Fruit fly (Drosophila melanogaster) whole organism, embryonic: Measurements from ENCODE around the gene CG34290.

Source experiments
- Abd-B ChIP-seq: fragments of 200-800 bp; sonication (Bioruptor generic); optimal IDR thresholded peaks from 2 replicates; lab custom pipeline; 2018; ENCODE audit warnings: missing biosample characterization, mild to moderate bottlenecking, missing genetic modification characterization, moderate library complexity
- BEAF-32 ChIP-seq: fragments of 200-800 bp; sonication (Bioruptor generic); optimal IDR thresholded peaks from 3 replicates; lab custom pipeline; 2017; ENCODE audit warnings: missing biosample characterization, missing genetic modification characterization, mild to moderate bottlenecking, moderate library complexity, missing genetic modification reagents
- CG1024 ChIP-seq: fragments of 200-800 bp; sonication (Bioruptor generic); IDR thresholded peaks from 2 replicates; pipeline ENCODE4 v1.3.6; 2022; ENCODE audit warnings: missing biosample characterization, missing genetic modification characterization
- CG11398 ChIP-seq: fragments of 200-800 bp; sonication (Bioruptor generic); optimal IDR thresholded peaks from 2 replicates; lab custom pipeline; 2016; ENCODE audit warnings: missing biosample characterization, missing genetic modification characterization
- CG11504 ChIP-seq: fragments of 200-800 bp; sonication (Bioruptor generic); optimal IDR thresholded peaks from 3 replicates; lab custom pipeline; 2019; ENCODE audit warnings: missing biosample characterization, mild to moderate bottlenecking, missing genetic modification characterization, moderate library complexity
- CG14965 ChIP-seq: fragments of 200-800 bp; sonication (Bioruptor generic); optimal IDR thresholded peaks from 2 replicates; lab custom pipeline; 2016; ENCODE audit warnings: missing biosample characterization, missing genetic modification characterization, borderline replicate concordance
- CG1603 ChIP-seq: fragments of 200-800 bp; sonication (Bioruptor generic); optimal IDR thresholded peaks from 2 replicates; lab custom pipeline; 2019; ENCODE audit warnings: missing biosample characterization, mild to moderate bottlenecking, missing genetic modification characterization, moderate library complexity
- CG16813 ChIP-seq: fragments of 200-800 bp; sonication (Bioruptor generic); IDR thresholded peaks from 3 replicates; pipeline ENCODE4 v1.3.6; 2022; ENCODE audit warnings: missing biosample characterization, missing genetic modification characterization; ENCODE audit not compliant: partially characterized antibody
- CG18599 ChIP-seq: fragments of 200-800 bp; sonication (Bioruptor generic); optimal IDR thresholded peaks from 3 replicates; lab custom pipeline; 2017; ENCODE audit warnings: missing biosample characterization, missing genetic modification characterization, mild to moderate bottlenecking, moderate library complexity, missing genetic modification reagents
- CG2116 ChIP-seq: fragments of 200-800 bp; sonication (Bioruptor generic); optimal IDR thresholded peaks from 3 replicates; lab custom pipeline; 2018; ENCODE audit warnings: missing biosample characterization, mild to moderate bottlenecking, missing genetic modification characterization
- CG2199 ChIP-seq: fragments of 200-800 bp; sonication (Bioruptor generic); IDR thresholded peaks from 3 replicates; pipeline ENCODE4 v1.3.6; 2022; ENCODE audit warnings: missing biosample characterization, missing genetic modification characterization
- CG2678 ChIP-seq: fragments of 200-800 bp; sonication (Bioruptor generic); optimal IDR thresholded peaks from 3 replicates; lab custom pipeline; 2019; ENCODE audit warnings: missing biosample characterization, mild to moderate bottlenecking, missing genetic modification characterization, moderate library complexity
- CG3065 ChIP-seq: fragments of 200-800 bp; sonication (Bioruptor generic); optimal IDR thresholded peaks from 2 replicates; lab custom pipeline; 2016; ENCODE audit warnings: missing biosample characterization, missing genetic modification characterization
- CG6254 ChIP-seq: fragments of 200-800 bp; sonication (Bioruptor generic); optimal IDR thresholded peaks from 3 replicates; lab custom pipeline; 2017; ENCODE audit warnings: mild to moderate bottlenecking, missing biosample characterization, missing genetic modification reagents, missing genetic modification characterization
- CG7357 ChIP-seq: fragments of 200-800 bp; sonication (Bioruptor generic); IDR thresholded peaks from 3 replicates; pipeline ENCODE4 v1.3.6; 2022; ENCODE audit warnings: missing biosample characterization, missing genetic modification characterization
- CHES-1-like ChIP-seq: fragments of 200-800 bp; sonication (Bioruptor generic); optimal IDR thresholded peaks from 2 replicates; lab custom pipeline; 2016; ENCODE audit warnings: missing biosample characterization, missing genetic modification characterization
- Dek ChIP-seq: fragments of 200-800 bp; sonication (Bioruptor generic); optimal IDR thresholded peaks from 3 replicates; lab custom pipeline; 2019; ENCODE audit warnings: missing biosample characterization, mild to moderate bottlenecking, missing genetic modification characterization, moderate library complexity
- Dll ChIP-seq: fragments of 200-800 bp; sonication (Bioruptor generic); IDR thresholded peaks from 4 replicates; pipeline ENCODE4 v1.3.6; 2022; ENCODE audit warnings: missing biosample characterization, missing genetic modification characterization; ENCODE audit not compliant: partially characterized antibody
- Doc3 ChIP-seq: fragments of 200-800 bp; sonication (Bioruptor generic); IDR thresholded peaks from 3 replicates; pipeline ENCODE4 v1.3.6; 2022; ENCODE audit warnings: missing biosample characterization, missing genetic modification characterization; ENCODE audit not compliant: partially characterized antibody
- Dref ChIP-seq: fragments of 200-800 bp; sonication (Bioruptor generic); IDR thresholded peaks from 2 replicates; pipeline ENCODE4 v1.3.6; 2022; ENCODE audit warnings: missing biosample characterization, missing genetic modification characterization
- Gug ChIP-seq: fragments of 200-800 bp; sonication (Bioruptor generic); IDR thresholded peaks from 4 replicates; pipeline ENCODE4 v1.3.6; 2022; ENCODE audit warnings: missing biosample characterization, missing genetic modification characterization
- H2.0 ChIP-seq: fragments of 200-800 bp; sonication (Bioruptor generic); IDR thresholded peaks from 2 replicates; pipeline ENCODE4 v1.3.6; 2022; ENCODE audit warnings: missing biosample characterization, missing genetic modification characterization
- HHEX ChIP-seq: fragments of 200-800 bp; sonication (Bioruptor generic); optimal IDR thresholded peaks from 3 replicates; lab custom pipeline; 2017; ENCODE audit warnings: missing biosample characterization, mild to moderate bottlenecking, missing genetic modification characterization, missing genetic modification reagents
- Lhr ChIP-seq: fragments of 200-800 bp; sonication (Bioruptor generic); optimal IDR thresholded peaks from 3 replicates; lab custom pipeline; 2017; ENCODE audit warnings: mild to moderate bottlenecking, missing biosample characterization, missing genetic modification reagents, missing genetic modification characterization
- MESR4 ChIP-seq: fragments of 200-800 bp; sonication (Bioruptor generic); optimal IDR thresholded peaks from 2 replicates; lab custom pipeline; 2018; ENCODE audit warnings: missing biosample characterization, mild to moderate bottlenecking, missing genetic modification characterization, moderate library complexity
- Nf-YA ChIP-seq: fragments of 200-800 bp; sonication (Bioruptor generic); IDR thresholded peaks from 2 replicates; pipeline ENCODE4 v1.3.6; 2022; ENCODE audit warnings: missing biosample characterization, missing genetic modification characterization
- Xrp1 ChIP-seq: fragments of 200-800 bp; sonication (Bioruptor generic); IDR thresholded peaks from 2 replicates; pipeline ENCODE4 v1.3.6; 2022; ENCODE audit warnings: missing biosample characterization, missing genetic modification characterization
- al ChIP-seq: fragments of 200-800 bp; sonication (Bioruptor generic); IDR thresholded peaks from 2 replicates; pipeline ENCODE4 v1.3.6; 2022; ENCODE audit warnings: missing biosample characterization, missing genetic modification characterization
- amos ChIP-seq: fragments of 200-800 bp; sonication (Bioruptor generic); IDR thresholded peaks from 2 replicates; pipeline ENCODE4 v1.3.6; 2022; ENCODE audit warnings: missing biosample characterization, missing genetic modification characterization; ENCODE audit not compliant: partially characterized antibody
- ap ChIP-seq: fragments of 200-800 bp; sonication (Bioruptor generic); IDR thresholded peaks from 2 replicates; pipeline ENCODE4 v1.3.6; 2022; ENCODE audit warnings: missing biosample characterization, missing genetic modification characterization
- br ChIP-seq: fragments of >200 bp; optimal IDR thresholded peaks from 2 replicates; lab custom pipeline; 2017
- bsh ChIP-seq, 2 experiments: fragments of 200-800 bp; sonication (Bioruptor generic); optimal IDR thresholded peaks; 2 replicates each; lab custom pipeline; 2017 to 2018; ENCODE audit warnings: mild to moderate bottlenecking in 2 of 2, missing biosample characterization in 2 of 2, missing genetic modification characterization in 2 of 2, moderate library complexity in 1 of 2
- corto ChIP-seq: fragments of 200-800 bp; sonication (Bioruptor generic); optimal IDR thresholded peaks from 2 replicates; lab custom pipeline; 2016; ENCODE audit warnings: missing biosample characterization, mild to moderate bottlenecking, missing genetic modification characterization, moderate library complexity
- crol ChIP-seq: fragments of 200-800 bp; sonication (Bioruptor generic); IDR thresholded peaks from 2 replicates; pipeline ENCODE4 v1.3.6; 2022; ENCODE audit warnings: missing biosample characterization, missing genetic modification characterization
- eyg ChIP-seq: fragments of 200-800 bp; sonication (Bioruptor generic); optimal IDR thresholded peaks from 3 replicates; lab custom pipeline; 2016; ENCODE audit warnings: missing biosample characterization, missing genetic modification characterization
- fru ChIP-seq: fragments of >200 bp; optimal IDR thresholded peaks from 2 replicates; lab custom pipeline; 2017
- gem ChIP-seq: fragments of 200-800 bp; sonication (Bioruptor generic); optimal IDR thresholded peaks from 2 replicates; lab custom pipeline; 2019; ENCODE audit warnings: missing biosample characterization, mild to moderate bottlenecking, missing genetic modification characterization, moderate library complexity
- inv ChIP-seq: fragments of 200-800 bp; sonication (Bioruptor generic); IDR thresholded peaks from 2 replicates; pipeline ENCODE4 v1.3.6; 2022; ENCODE audit warnings: missing biosample characterization, missing genetic modification characterization; ENCODE audit not compliant: partially characterized antibody
- nom ChIP-seq: fragments of 200-800 bp; sonication (Bioruptor generic); optimal IDR thresholded peaks from 2 replicates; lab custom pipeline; 2017; ENCODE audit warnings: missing biosample characterization, missing genetic modification characterization, mild to moderate bottlenecking, moderate library complexity, missing genetic modification reagents
- phol ChIP-seq: fragments of 200-800 bp; sonication (Bioruptor generic); optimal IDR thresholded peaks from 3 replicates; lab custom pipeline; 2018; ENCODE audit warnings: missing biosample characterization, mild to moderate bottlenecking, missing genetic modification characterization, moderate library complexity
- prd ChIP-seq, 3 experiments: fragments of >200 bp in 2 of 3; fragments of 200-800 bp in 1 of 3; sonication (Bioruptor generic) in 1 of 3; optimal IDR thresholded peaks in 2 of 3; IDR thresholded peaks in 1 of 3; 2 replicates in 2 of 3; 3 replicates in 1 of 3; pipeline versions ENCODE4 v1.3.6 to Lab custom; 2017 to 2022; ENCODE audit warnings: missing biosample characterization in 1 of 3, missing genetic modification characterization in 1 of 3
- run ChIP-seq: fragments of 200-800 bp; sonication (Bioruptor generic); optimal IDR thresholded peaks from 3 replicates; lab custom pipeline; 2018; ENCODE audit warnings: missing biosample characterization, mild to moderate bottlenecking, missing genetic modification characterization
- sens-2 ChIP-seq: fragments of 200-800 bp; sonication (Bioruptor generic); IDR thresholded peaks from 2 replicates; pipeline ENCODE4 v1.3.6; 2022; ENCODE audit warnings: missing biosample characterization, missing genetic modification characterization
- slbo ChIP-seq: fragments of 200-800 bp; sonication (Bioruptor generic); IDR thresholded peaks from 2 replicates; pipeline ENCODE4 v1.3.6; 2022; ENCODE audit warnings: missing biosample characterization, missing genetic modification characterization
- tap ChIP-seq: fragments of 200-800 bp; optimal IDR thresholded peaks from 3 replicates; lab custom pipeline; 2019; ENCODE audit warnings: missing biosample characterization, mild to moderate bottlenecking, missing genetic modification characterization, moderate library complexity
- toy ChIP-seq: fragments of 200-800 bp; sonication (Bioruptor generic); IDR thresholded peaks from 2 replicates; pipeline ENCODE4 v1.3.6; 2022; ENCODE audit warnings: missing biosample characterization, missing genetic modification characterization
- wdn ChIP-seq: fragments of 200-800 bp; sonication (Bioruptor generic); IDR thresholded peaks from 2 replicates; pipeline ENCODE4 v1.3.6; 2022; ENCODE audit warnings: missing biosample characterization, missing genetic modification characterization
- yki ChIP-seq: fragments of >200 bp; optimal IDR thresholded peaks from 3 replicates; lab custom pipeline; 2018

The CG34290 gene

dm6 chr3R:24294784-24295555, 5.4 kb upstream of the CG34290 start, which contains the start of gene crb (continued):
- TF ChIP-seq inv (GFP tag; lab: Robert Waterston, UW) (peak; percentile 40; the same call in 1 of the 2 replicates), Dek (tag; lab: Kevin White, UChicago) (peak; percentile 54), Gug (0 out of 4 replicates have a peak, but pooled peaks have one; percentile 7), sens-2 (GFP tag; lab: Robert Waterston, UW) (0 out of 2 replicates have a peak, but pooled peaks have one; percentile 28), Abd-B (GFP tag; lab: Kevin White, UChicago) (peak; percentile 17), yki (lab: Kevin White, UChicago) (no peak), BEAF-32 (GFP tag; lab: Kevin White, UChicago) (peak; percentile 42), nom (GFP tag; lab: Kevin White, UChicago) (peak; percentile 31), Dref (GFP tag; lab: Robert Waterston, UW) (no peak), bsh (GFP tag; optimal IDR thresholded peaks at IDR 0.05; lab: Kevin White, UChicago) (peak in 1 of 2 experiments; percentile 32), prd (optimal IDR thresholded peaks at IDR 0.05; lab: Kevin White, UChicago) (no peak), prd (GFP tag; IDR thresholded peaks at IDR 0.05; lab: Robert Waterston, UW) (peak; percentile 40; the same call in 2 of the 3 replicates), CG3065 (GFP tag; lab: Kevin White, UChicago) (no peak), fru (lab: Kevin White, UChicago) (no peak), CG1024 (GFP tag; lab: Robert Waterston, UW) (no peak; the same call in 1 of the 2 replicates), CG2116 (GFP tag; lab: Kevin White, UChicago) (peak; percentile 48), CG11398 (GFP tag; lab: Kevin White, UChicago) (no peak), CG11504 (tag; lab: Kevin White, UChicago) (peak; percentile 60), al (GFP tag; lab: Robert Waterston, UW) (no peak), gem (peak; percentile 63), CG7357 (GFP tag; lab: Robert Waterston, UW) (no peak), Doc3 (GFP tag; lab: Robert Waterston, UW) (no peak), toy (GFP tag; lab: Robert Waterston, UW) (no peak), corto (no peak), ap (GFP tag; lab: Robert Waterston, UW) (no peak), MESR4 (GFP tag; lab: Kevin White, UChicago) (peak; percentile 59), Nf-YA (GFP tag; lab: Robert Waterston, UW) (peak; percentile 47; the same call in 1 of the 2 replicates), CG6254 (no peak), CG2678 (tag; lab: Kevin White, UChicago) (peak; percentile 54), Dll (GFP tag; lab: Robert Waterston, UW) (peak; percentile 44; the same call in 1 of the 4 replicates), CG14965 (GFP tag; lab: Kevin White, UChicago) (no peak), CG2199 (0 out of 3 replicates have a peak, but pooled peaks have one; percentile 56), crol (GFP tag; lab: Robert Waterston, UW) (no peak; the same call in 1 of the 2 replicates), run (tag; lab: Kevin White, UChicago) (peak; percentile 30), CG16813 (GFP tag; lab: Robert Waterston, UW) (peak; percentile 51), amos (GFP tag; lab: Robert Waterston, UW) (peak; percentile 63), Lhr (GFP tag; lab: Kevin White, UChicago) (peak; percentile 63), Xrp1 (peak; percentile 61), CG18599 (GFP tag; lab: Kevin White, UChicago) (peak; percentile 44), phol (tag; lab: Kevin White, UChicago) (peak; percentile 35), CG1603 (tag; lab: Kevin White, UChicago) (peak; percentile 83), HHEX (GFP tag; lab: Kevin White, UChicago) (no peak), CHES-1-like (GFP tag; lab: Kevin White, UChicago) (peak; percentile 41), br (lab: Kevin White, UChicago) (no peak), wdn (no peak), slbo (GFP tag; lab: Robert Waterston, UW) (peak; percentile 64), eyg (peak; percentile 2), H2.0 (GFP tag; lab: Robert Waterston, UW) (0 out of 2 replicates have a peak, but pooled peaks have one; percentile 24), tap (tag; lab: Kevin White, UChicago) (no peak)
